Fruit fly (Drosophila melanogaster): ENCODE data around the gene CG9316.

- TF ChIP-seq pan (optimal IDR thresholded peaks at IDR 0.05): no peak
- TF ChIP-seq CG8478 (optimal IDR thresholded peaks at IDR 0.05): no peak
- no peak for TF ChIP-seq Dll (optimal IDR thresholded peaks at IDR 0.05)
- no peak for TF ChIP-seq EcR (GFP tag; optimal IDR thresholded peaks at IDR 0.05)
Measured at dm6 chr2L:20773453-20774054, 47.2 kb upstream of the CG9316 start.

All from whole organism.